Fruit fly (Drosophila melanogaster): ENCODE data around the gene Fntb.

Fntb gene

dm6 chr3R:16449187-16449973 lies 16.6 kb downstream of the Fntb start (continued):
- peak; percentile 26 for TF ChIP-seq fd102C (GFP tag; optimal IDR thresholded peaks at IDR 0.05)
- peak; percentile 99 for TF ChIP-seq Drgx (GFP tag; IDR thresholded peaks at IDR 0.05)
- TF ChIP-seq CG11696 (GFP tag; IDR thresholded peaks at IDR 0.05), result peak; percentile 77
- TF ChIP-seq emc (GFP tag; optimal IDR thresholded peaks at IDR 0.05), result peak; percentile 34
- peak; percentile 73 for TF ChIP-seq cwo (GFP tag; optimal IDR thresholded peaks at IDR 0.05)
- TF ChIP-seq Fer2 (tag; optimal IDR thresholded peaks at IDR 0.05), result peak; percentile 86
- TF ChIP-seq nmo (GFP tag; optimal IDR thresholded peaks at IDR 0.05), result peak; percentile 97
- peak; percentile 95 for TF ChIP-seq CG10431 (GFP tag; optimal IDR thresholded peaks at IDR 0.05)
- peak; percentile 96 for TF ChIP-seq CG2712 (tag; optimal IDR thresholded peaks at IDR 0.05)
- TF ChIP-seq CG10267 (tag; optimal IDR thresholded peaks at IDR 0.05), result peak; percentile 88
- TF ChIP-seq da (GFP tag; optimal IDR thresholded peaks at IDR 0.05), result peak; percentile 80
- peak; percentile 100 for TF ChIP-seq Ets65A (GFP tag)
- TF ChIP-seq dm (GFP tag; optimal IDR thresholded peaks at IDR 0.05), result peak; percentile 82
- TF ChIP-seq kah (GFP tag; optimal IDR thresholded peaks at IDR 0.05), result peak; percentile 90
- peak; percentile 92 for TF ChIP-seq Usf (GFP tag; optimal IDR thresholded peaks at IDR 0.05)
- peak; percentile 80 for TF ChIP-seq wek (GFP tag; optimal IDR thresholded peaks at IDR 0.05)
- peak; percentile 78 for TF ChIP-seq Dip3 (GFP tag; optimal IDR thresholded peaks at IDR 0.05)
- TF ChIP-seq p53 (GFP tag; optimal IDR thresholded peaks at IDR 0.05), result peak; percentile 82
- peak; percentile 43 for TF ChIP-seq CG2116 (GFP tag; optimal IDR thresholded peaks at IDR 0.05)
- TF ChIP-seq CG5953 (GFP tag; IDR thresholded peaks at IDR 0.05), result peak; percentile 92
- peak; percentile 93 for TF ChIP-seq ems (GFP tag; optimal IDR thresholded peaks at IDR 0.05)
- peak; percentile 20 to 40 for TF ChIP-seq insv (GFP tag; optimal IDR thresholded peaks at IDR 0.05)
- TF ChIP-seq Lpt (GFP tag; optimal IDR thresholded peaks at IDR 0.05), result no peak
- peak; percentile 96 for TF ChIP-seq gem (tag; optimal IDR thresholded peaks at IDR 0.05)
- TF ChIP-seq Sry-δ (GFP tag; optimal IDR thresholded peaks at IDR 0.05), result peak; percentile 71
- TF ChIP-seq CG4360 (GFP tag; IDR thresholded peaks at IDR 0.05), result peak; percentile 81
- peak; percentile 56 for TF ChIP-seq bbx (GFP tag; IDR thresholded peaks at IDR 0.05; ENCODE audit: partially characterized antibody)
- no peak for TF ChIP-seq luna (GFP tag; optimal IDR thresholded peaks at IDR 0.05)
- TF ChIP-seq pita (GFP tag; optimal IDR thresholded peaks at IDR 0.05), result no peak
- 0 out of 2 replicates have a peak, but pooled peaks have one; percentile 65 for TF ChIP-seq danr (GFP tag; IDR thresholded peaks at IDR 0.05)
- peak; percentile 84 for TF ChIP-seq CG8359 (GFP tag; optimal IDR thresholded peaks at IDR 0.05; ENCODE audit: borderline replicate concordance)
- TF ChIP-seq CG9609 (GFP tag; optimal IDR thresholded peaks at IDR 0.05), result peak; percentile 93
- TF ChIP-seq slbo (GFP tag; IDR thresholded peaks at IDR 0.05), result peak; percentile 93
- peak; percentile 63; the same call in 2 of the 3 replicates for TF ChIP-seq hb (GFP tag; IDR thresholded peaks at IDR 0.05; ENCODE audit: partially characterized antibody)
- peak; percentile 43 for TF ChIP-seq slou (GFP tag; optimal IDR thresholded peaks at IDR 0.05)
- TF ChIP-seq D19A (tag; optimal IDR thresholded peaks at IDR 0.05), result peak; percentile 92
- peak; percentile 89 for TF ChIP-seq CG14014 (GFP tag; IDR thresholded peaks at IDR 0.05)
- TF ChIP-seq crol (GFP tag; IDR thresholded peaks at IDR 0.05), result peak; percentile 90
- no peak for TF ChIP-seq usp (GFP tag; optimal IDR thresholded peaks at IDR 0.05)
- TF ChIP-seq zen (tag; optimal IDR thresholded peaks at IDR 0.05), result peak; percentile 93
- no peak for TF ChIP-seq HLHmδ (GFP tag; optimal IDR thresholded peaks at IDR 0.05)
- peak; percentile 9 for TF ChIP-seq bigmax (GFP tag; optimal IDR thresholded peaks at IDR 0.05)
- peak; percentile 92 for TF ChIP-seq Dad (GFP tag; optimal IDR thresholded peaks at IDR 0.05)
- peak; percentile 87 for TF ChIP-seq CG2889 (GFP tag; IDR thresholded peaks at IDR 0.05)
- TF ChIP-seq crc (GFP tag; optimal IDR thresholded peaks at IDR 0.05), result peak; percentile 84
- TF ChIP-seq Blimp-1 (GFP tag; optimal IDR thresholded peaks at IDR 0.05), result peak; percentile 96
- TF ChIP-seq stwl (tag; optimal IDR thresholded peaks at IDR 0.05), result peak; percentile 59
- TF ChIP-seq CG16815 (GFP tag; optimal IDR thresholded peaks at IDR 0.05), result peak; percentile 96
- peak; percentile 64 for TF ChIP-seq CG3163 (GFP tag; optimal IDR thresholded peaks at IDR 0.05)

Measured in whole organism, embryonic.